Fruit fly (Drosophila melanogaster): ENCODE results near the gene CG18547.

The CG18547 gene

dm6 chr3R:11948903-11949358 is 31.3 kb downstream of the CG18547 start, which contains the start of gene Cad87A (continued):
- TF ChIP-seq fd102C (GFP tag; optimal IDR thresholded peaks at IDR 0.05) (no peak), run (tag; optimal IDR thresholded peaks at IDR 0.05) (peak; percentile 36), Sox100B (GFP tag; optimal IDR thresholded peaks at IDR 0.05) (no peak), CG17912 (GFP tag; optimal IDR thresholded peaks at IDR 0.05) (peak; percentile 12), CG17385 (GFP tag; optimal IDR thresholded peaks at IDR 0.05) (no peak), YL-1 (GFP tag; optimal IDR thresholded peaks at IDR 0.05) (no peak), ems (GFP tag; optimal IDR thresholded peaks at IDR 0.05) (peak; percentile 34), pita (GFP tag; optimal IDR thresholded peaks at IDR 0.05) (no peak), Myb (GFP tag; optimal IDR thresholded peaks at IDR 0.05) (no peak), CG7745 (tag; optimal IDR thresholded peaks at IDR 0.05) (peak; percentile 38), repo (GFP tag; optimal IDR thresholded peaks at IDR 0.05) (peak; percentile 58), CG6654 (GFP tag; optimal IDR thresholded peaks at IDR 0.05) (no peak), crol (GFP tag; IDR thresholded peaks at IDR 0.05) (no peak), Trl (optimal IDR thresholded peaks at IDR 0.05) (peak; percentile 41 to 62), Trl (GFP tag; optimal IDR thresholded peaks at IDR 0.05) (peak; percentile 59), CG13287 (GFP tag; IDR thresholded peaks at IDR 0.05; ENCODE audit: partially characterized antibody) (no peak), Rfx (GFP tag; IDR thresholded peaks at IDR 0.05) (no peak), CG1024 (GFP tag; IDR thresholded peaks at IDR 0.05) (no peak), eve (GFP tag; optimal IDR thresholded peaks at IDR 0.05) (no peak), ato (GFP tag; IDR thresholded peaks at IDR 0.05; ENCODE audit: partially characterized antibody) (no peak), sqz (GFP tag; optimal IDR thresholded peaks at IDR 0.05) (peak; percentile 2), Hmx (GFP tag; optimal IDR thresholded peaks at IDR 0.05) (no peak), tna (GFP tag; IDR thresholded peaks at IDR 0.05; ENCODE audit: partially characterized antibody) (no peak), nau (GFP tag; optimal IDR thresholded peaks at IDR 0.05) (peak; percentile 35), CG42726 (GFP tag; IDR thresholded peaks at IDR 0.05; ENCODE audit: partially characterized antibody) (no peak), CG6813 (GFP tag; optimal IDR thresholded peaks at IDR 0.05) (peak; percentile 11), Drgx (GFP tag; IDR thresholded peaks at IDR 0.05) (no peak), CG32767 (GFP tag; IDR thresholded peaks at IDR 0.05) (no peak), CrebB (tag; optimal IDR thresholded peaks at IDR 0.05) (peak; percentile 67), ewg (GFP tag; optimal IDR thresholded peaks at IDR 0.05) (peak; percentile 13), CG15073 (GFP tag; optimal IDR thresholded peaks at IDR 0.05) (no peak), CG3281 (GFP tag; optimal IDR thresholded peaks at IDR 0.05) (no peak), CG1832 (GFP tag; optimal IDR thresholded peaks at IDR 0.05) (no peak), ssp (GFP tag; IDR thresholded peaks at IDR 0.05) (no peak), D19B (GFP tag; optimal IDR thresholded peaks at IDR 0.05) (no peak), CG11560 (tag; IDR thresholded peaks at IDR 0.05) (no peak), gsb-n (tag; optimal IDR thresholded peaks at IDR 0.05) (peak; percentile 66), chif (GFP tag; optimal IDR thresholded peaks at IDR 0.05) (no peak), CG31224 (GFP tag; IDR thresholded peaks at IDR 0.05) (no peak), phol (tag; optimal IDR thresholded peaks at IDR 0.05) (no peak), CG18011 (GFP tag; optimal IDR thresholded peaks at IDR 0.05) (no peak), Gug (GFP tag; IDR thresholded peaks at IDR 0.05) (no peak; the same call in 3 of the 4 replicates), CG9437 (GFP tag; optimal IDR thresholded peaks at IDR 0.05) (peak; percentile 67)
